Worm (Caenorhabditis elegans): Measurements from ENCODE around the gene Y46G5A.22.

ce11 chrII:12774402-12774801, 44.0 kb downstream of the Y46G5A.22 start, which contains the start of gene Y46G5A.14:
- no peak for TF ChIP-seq aly-1 (tag; optimal IDR thresholded peaks at IDR 0.05)
- TF ChIP-seq ceh-36 (tag; optimal IDR thresholded peaks at IDR 0.05) = no peak
- TF ChIP-seq sea-1 (GFP tag; conservative IDR thresholded peaks at IDR 0.05) = no peak
- no peak for TF ChIP-seq ama-1 (optimal IDR thresholded peaks at IDR 0.05)
- no peak for TF ChIP-seq hmbx-1 (tag; optimal IDR thresholded peaks at IDR 0.05)
- TF ChIP-seq flt-1 (GFP tag; IDR thresholded peaks at IDR 0.05) = no peak

Measured in whole organism, early embryonic.